Fruit fly (Drosophila melanogaster): Measurements from ENCODE around the gene CG12783.

- TF ChIP-seq CG3919 (GFP tag; optimal IDR thresholded peaks at IDR 0.05) (no peak), Sox102F (GFP tag; optimal IDR thresholded peaks at IDR 0.05) (no peak), topi (GFP tag; optimal IDR thresholded peaks at IDR 0.05) (no peak), dac (GFP tag; optimal IDR thresholded peaks at IDR 0.05) (no peak), fd85E (GFP tag; optimal IDR thresholded peaks at IDR 0.05) (no peak), CG10669 (GFP tag; optimal IDR thresholded peaks at IDR 0.05) (no peak), eg (GFP tag; IDR thresholded peaks at IDR 0.05) (no peak), ss (GFP tag; optimal IDR thresholded peaks at IDR 0.05) (no peak), svp (GFP tag) (peak; percentile 19), CG15336 (GFP tag; IDR thresholded peaks at IDR 0.05) (no peak), Met (GFP tag; optimal IDR thresholded peaks at IDR 0.05) (no peak), Ets21C (GFP tag; optimal IDR thresholded peaks at IDR 0.05) (no peak)
Observed at dm6 chr3R:16583605-16584004, 29.6 kb downstream of the CG12783 start, which contains the start of gene Scp2.

Data from whole organism, prepupa.